Worm (Caenorhabditis elegans): ENCODE measurements around the gene col-160.

DNA sequence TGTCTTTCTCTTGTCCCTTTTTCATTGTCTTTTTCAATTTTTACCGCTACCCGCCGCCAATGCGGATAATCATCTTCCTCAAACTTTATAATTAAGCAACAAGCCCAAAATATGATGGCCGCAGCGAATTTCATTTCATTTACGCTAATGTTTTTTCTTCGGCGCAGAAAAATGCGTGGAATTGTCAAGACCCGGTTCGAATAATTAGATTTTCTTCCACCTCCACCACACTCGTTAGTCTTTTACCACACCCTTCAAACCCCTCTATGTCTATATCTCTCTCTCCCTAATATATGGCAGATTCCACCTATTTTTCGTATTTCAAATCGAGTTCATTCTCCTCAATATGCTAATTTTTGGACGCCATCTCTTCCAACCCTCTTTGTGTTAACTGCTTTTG, 31.5 kb downstream of the col-160 start:
- TF ChIP-seq klf-2 (GFP tag; conservative IDR thresholded peaks at IDR 0.05) = no peak
- TF ChIP-seq T22C8.4 (GFP tag; IDR thresholded peaks at IDR 0.05) = no peak
- no peak for TF ChIP-seq tab-1 (GFP tag; IDR thresholded peaks at IDR 0.05)

All from whole organism, midembryonic.